Fruit fly (Drosophila melanogaster) whole organism: ENCODE measurements around the gene Uck.

Source experiments
- Dll ChIP-seq: fragments of >200 bp; optimal IDR thresholded peaks from 2 replicates; lab custom pipeline; 2017
- usp ChIP-seq: fragments of >200 bp; optimal IDR thresholded peaks from 2 replicates; lab custom pipeline; 2017; ENCODE audit warnings: missing biosample characterization, missing genetic modification characterization, mixed read lengths

DNA sequence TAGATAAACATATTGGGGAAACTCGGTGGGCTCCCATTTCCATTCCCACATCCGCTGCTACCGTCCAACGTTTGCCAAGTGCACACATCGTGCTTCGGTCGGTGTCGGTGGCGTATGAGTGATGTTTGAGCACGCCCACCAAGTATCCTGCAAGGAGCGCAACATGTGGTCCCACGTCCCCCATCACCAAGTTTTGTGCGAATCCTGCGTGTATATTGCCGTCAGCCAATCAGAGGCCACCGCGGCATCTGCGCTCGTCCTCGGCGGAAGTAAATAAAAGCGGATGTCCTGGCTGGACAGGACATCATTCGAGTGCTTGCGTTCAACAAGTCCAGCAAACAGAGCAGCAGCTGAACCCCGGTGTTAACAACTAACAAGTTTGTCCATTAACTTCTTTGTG is 51.3 kb downstream of the Uck start, which contains the start of gene Ms:
- TF ChIP-seq usp (GFP tag; lab: Kevin White, UChicago) (no peak), Dll (no peak)
